Worm (Caenorhabditis elegans) whole organism, L4 larva: ENCODE data around the gene C50F4.12.

ENCODE experiments used
- D1046.2 ChIP-seq: fragments of 200-800 bp; sonication (Bioruptor generic); IDR thresholded peaks from 2 replicates; pipeline ENCODE4 v1.3.6; 2022; ENCODE audit warnings: missing genetic modification characterization, missing compliant biosample characterization
- F37D6.2 ChIP-seq: sonication (generic microtip); optimal IDR thresholded peaks from 2 replicates; lab custom pipeline; 2016; ENCODE audit warnings: mild to moderate bottlenecking, missing genetic modification characterization, missing compliant biosample characterization
- F44E2.7 ChIP-seq: fragments of 200-800 bp; sonication (Bioruptor generic); IDR thresholded peaks from 2 replicates; pipeline ENCODE4 v2.1.2; 2022; ENCODE audit warnings: missing genetic modification characterization, missing compliant biosample characterization
- F49E8.2 ChIP-seq: sonication (generic microtip); optimal IDR thresholded peaks from 2 replicates; lab custom pipeline; 2016; ENCODE audit warnings: missing compliant biosample characterization, mild to moderate bottlenecking, missing genetic modification characterization, borderline replicate concordance
- R02D3.7 ChIP-seq: fragments of 150-350 bp; sonication (generic microtip); optimal IDR thresholded peaks from 3 replicates; lab custom pipeline; 2014; ENCODE audit warnings: missing biosample characterization, missing genetic modification characterization
- Y105C5A.15 ChIP-seq: fragments of 200-800 bp; sonication (Bioruptor generic); IDR thresholded peaks from 2 replicates; pipeline ENCODE4 v1.3.6; 2022; ENCODE audit warnings: missing genetic modification characterization, missing compliant biosample characterization
- Y48G9A.11 ChIP-seq: fragments of 200-800 bp; sonication (Bioruptor generic); IDR thresholded peaks from 2 replicates; pipeline ENCODE4 v1.3.6; 2022; ENCODE audit warnings: missing genetic modification reagents, missing genetic modification characterization, missing compliant biosample characterization
- ZK546.5 ChIP-seq, 2 experiments: sonication (generic microtip); optimal IDR thresholded peaks; 2 replicates each; lab custom pipeline; 2017; ENCODE audit warnings: missing biosample characterization in 2 of 2, missing genetic modification characterization in 2 of 2
- aha-1 ChIP-seq: fragments of 150-350 bp; peaks from one replicate; lab custom pipeline; 2014; ENCODE audit warnings: missing biosample characterization, missing genetic modification characterization
- aly-2 ChIP-seq: sonication (generic microtip); optimal IDR thresholded peaks from 2 replicates; lab custom pipeline; 2018; ENCODE audit warnings: missing biosample characterization, missing genetic modification characterization
- ama-1 ChIP-seq: fragments of 150-350 bp; optimal IDR thresholded peaks from 2 replicates; lab custom pipeline; 2014; ENCODE audit warnings: inconsistent platforms, mixed read lengths
- ceh-20 ChIP-seq: fragments of 200-800 bp; sonication (Bioruptor generic); IDR thresholded peaks from 2 replicates; pipeline ENCODE4 v1.3.6; 2022; ENCODE audit warnings: missing genetic modification reagents, missing genetic modification characterization, missing compliant biosample characterization
- ceh-32 ChIP-seq: sonication (generic microtip); optimal IDR thresholded peaks from 2 replicates; lab custom pipeline; 2016; ENCODE audit warnings: mild to moderate bottlenecking, missing genetic modification characterization, missing compliant biosample characterization; ENCODE audit not compliant: poor library complexity
- ceh-82 ChIP-seq: sonication (generic microtip); optimal IDR thresholded peaks from 2 replicates; lab custom pipeline; 2017; ENCODE audit warnings: missing biosample characterization, missing genetic modification characterization
- cey-2 ChIP-seq: sonication (generic microtip); optimal IDR thresholded peaks from 3 replicates; lab custom pipeline; 2017; ENCODE audit warnings: missing genetic modification characterization, mild to moderate bottlenecking, missing compliant biosample characterization, antibody characterized with exemption, borderline replicate concordance; ENCODE audit not compliant: insufficient read depth
- dmd-6 ChIP-seq: fragments of 200-800 bp; sonication (Bioruptor generic); IDR thresholded peaks from 2 replicates; pipeline ENCODE4 v1.3.6; 2022; ENCODE audit warnings: missing genetic modification reagents, missing genetic modification characterization, missing compliant biosample characterization
- dpl-1 ChIP-seq: fragments of 150-350 bp; optimal IDR thresholded peaks from 2 replicates; lab custom pipeline; 2014; ENCODE audit warnings: missing biosample characterization, missing genetic modification reagents, missing genetic modification characterization
- egl-43 ChIP-seq: fragments of 200-800 bp; sonication (Bioruptor generic); IDR thresholded peaks from 2 replicates; pipeline ENCODE4 v1.3.6; 2022; ENCODE audit warnings: missing genetic modification reagents, missing genetic modification characterization, missing compliant biosample characterization
- hif-1 ChIP-seq, 2 experiments: sonication (generic microtip); optimal IDR thresholded peaks; 2 replicates each; lab custom pipeline; 2016 to 2017; ENCODE audit warnings: missing compliant biosample characterization in 2 of 2, missing genetic modification characterization in 2 of 2, missing genetic modification reagents in 2 of 2, missing genotype in 2 of 2, mild to moderate bottlenecking in 1 of 2
- hlh-11 ChIP-seq: fragments of 200-800 bp; sonication (Bioruptor generic); optimal IDR thresholded peaks from 2 replicates; lab custom pipeline; 2018; ENCODE audit warnings: mild to moderate bottlenecking, missing genetic modification characterization, missing compliant biosample characterization
- hlh-30 ChIP-seq: sonication (generic microtip); optimal IDR thresholded peaks from 2 replicates; lab custom pipeline; 2017; ENCODE audit warnings: antibody characterized with exemption, mild to moderate bottlenecking, missing genetic modification characterization, missing compliant biosample characterization; ENCODE audit not compliant: insufficient read depth
- hmg-1.1 ChIP-seq: fragments of 200-800 bp; sonication (Bioruptor generic); IDR thresholded peaks from 2 replicates; pipeline ENCODE4 v1.3.6; 2022; ENCODE audit warnings: missing genetic modification reagents, missing genetic modification characterization, missing compliant biosample characterization
- lin-15B ChIP-seq: fragments of 150-350 bp; sonication (generic microtip); optimal IDR thresholded peaks from 3 replicates; lab custom pipeline; 2014; ENCODE audit warnings: missing biosample characterization, missing genetic modification characterization
- lin-29 ChIP-seq: fragments of 200-800 bp; sonication (Bioruptor generic); IDR thresholded peaks from 2 replicates; pipeline ENCODE4 v1.3.6; 2022; ENCODE audit warnings: missing genetic modification reagents, missing genetic modification characterization, missing compliant biosample characterization
- madf-5 ChIP-seq, 2 experiments: fragments of 200-800 bp; sonication (Bioruptor generic); IDR thresholded peaks; 2 replicates each; pipeline ENCODE4 v1.3.6; 2022; ENCODE audit warnings: missing compliant biosample characterization in 2 of 2, missing genetic modification characterization in 2 of 2
- madf-9 ChIP-seq: fragments of 200-800 bp; sonication (Bioruptor generic); conservative IDR thresholded peaks from 2 replicates; pipeline ENCODE4 v1.3.6; 2022; ENCODE audit warnings: missing genetic modification reagents, missing genetic modification characterization, missing compliant biosample characterization
- mdl-1 ChIP-seq, 2 experiments: fragments of 150-350 bp in 1 of 2; sonication (generic microtip) in 1 of 2; optimal IDR thresholded peaks; 2 replicates each; lab custom pipeline; 2014 to 2017; ENCODE audit warnings: missing biosample characterization in 2 of 2, missing genetic modification characterization in 2 of 2
- mep-1 ChIP-seq: fragments of 150-350 bp; sonication (generic microtip); optimal IDR thresholded peaks from 3 replicates; lab custom pipeline; 2014; ENCODE audit warnings: missing biosample characterization, missing genetic modification characterization
- mes-2 ChIP-seq: sonication (generic microtip); optimal IDR thresholded peaks from 2 replicates; lab custom pipeline; 2016; ENCODE audit warnings: missing genotype, mild to moderate bottlenecking, missing genetic modification characterization, missing compliant biosample characterization; ENCODE audit not compliant: poor library complexity, severe bottlenecking
- mxl-3 ChIP-seq: fragments of 200-800 bp; sonication (Bioruptor generic); optimal IDR thresholded peaks from 2 replicates; lab custom pipeline; 2018; ENCODE audit warnings: mild to moderate bottlenecking, missing genetic modification characterization, missing compliant biosample characterization
- nhr-10 ChIP-seq: fragments of 150-350 bp; optimal IDR thresholded peaks from 2 replicates; lab custom pipeline; 2014; ENCODE audit warnings: missing biosample characterization, missing genetic modification characterization
- nhr-11 ChIP-seq: fragments of 150-350 bp; optimal IDR thresholded peaks from 2 replicates; lab custom pipeline; 2014; ENCODE audit warnings: missing biosample characterization, missing genetic modification characterization
- nhr-111 ChIP-seq: fragments of 200-800 bp; sonication (Bioruptor generic); optimal IDR thresholded peaks from 2 replicates; lab custom pipeline; 2018; ENCODE audit warnings: mild to moderate bottlenecking, missing genetic modification characterization, missing compliant biosample characterization
- nhr-237 ChIP-seq: sonication (generic microtip); optimal IDR thresholded peaks from 2 replicates; lab custom pipeline; 2017; ENCODE audit warnings: missing biosample characterization, missing genetic modification characterization
- nhr-41 ChIP-seq: fragments of 200-800 bp; sonication (Bioruptor generic); IDR thresholded peaks from 2 replicates; pipeline ENCODE4 v1.3.6; 2022; ENCODE audit warnings: missing genetic modification reagents, missing genetic modification characterization, missing compliant biosample characterization
- nhr-42 ChIP-seq: fragments of 200-800 bp; sonication (Bioruptor generic); IDR thresholded peaks from 2 replicates; pipeline ENCODE4 v1.3.6; 2022; ENCODE audit warnings: missing genetic modification characterization, missing compliant biosample characterization
- nhr-48 ChIP-seq: sonication (generic microtip); optimal IDR thresholded peaks from 2 replicates; lab custom pipeline; 2016; ENCODE audit warnings: mild to moderate bottlenecking, missing genetic modification characterization, missing compliant biosample characterization
- pha-4 ChIP-seq, 2 experiments: fragments of 150-350 bp in 1 of 2; fragments of 200-800 bp in 1 of 2; sonication (Bioruptor generic) in 1 of 2; IDR thresholded peaks in 1 of 2; optimal IDR thresholded peaks in 1 of 2; 2 replicates each; pipeline versions ENCODE4 v1.3.6 to Lab custom; 2014 to 2022; ENCODE audit warnings: missing genetic modification characterization in 2 of 2, missing genetic modification reagents in 2 of 2, missing biosample characterization in 1 of 2, missing compliant biosample characterization in 1 of 2
- rbr-2 ChIP-seq: sonication (generic microtip); optimal IDR thresholded peaks from 2 replicates; lab custom pipeline; 2016; ENCODE audit warnings: missing genotype, missing genetic modification characterization, missing compliant biosample characterization
- saeg-2 ChIP-seq: fragments of 200-800 bp; sonication (Bioruptor generic); IDR thresholded peaks from 2 replicates; pipeline ENCODE4 v1.3.6; 2022; ENCODE audit warnings: missing genetic modification reagents, missing genetic modification characterization, missing compliant biosample characterization
- set-16 ChIP-seq: fragments of 200-800 bp; sonication (Bioruptor generic); IDR thresholded peaks from 2 replicates; pipeline ENCODE4 v1.3.6; 2022; ENCODE audit warnings: missing genetic modification reagents, missing genetic modification characterization, missing compliant biosample characterization
- skn-1 ChIP-seq: fragments of 150-350 bp; optimal IDR thresholded peaks from 2 replicates; lab custom pipeline; 2014; ENCODE audit warnings: missing biosample characterization, missing genetic modification characterization
- spr-1 ChIP-seq: sonication (generic microtip); optimal IDR thresholded peaks from 2 replicates; lab custom pipeline; 2016; ENCODE audit warnings: mild to moderate bottlenecking, missing genetic modification characterization, missing compliant biosample characterization
- spr-3 ChIP-seq: fragments of 200-800 bp; sonication (Bioruptor generic); optimal IDR thresholded peaks from 2 replicates; lab custom pipeline; 2018; ENCODE audit warnings: mild to moderate bottlenecking, missing genetic modification characterization, missing compliant biosample characterization
- tag-97 ChIP-seq: fragments of 200-800 bp; sonication (Bioruptor generic); IDR thresholded peaks from 2 replicates; pipeline ENCODE4 v1.3.6; 2022; ENCODE audit warnings: missing genetic modification characterization, missing compliant biosample characterization
- vab-7 ChIP-seq: fragments of 200-800 bp; sonication (Bioruptor generic); IDR thresholded peaks from 2 replicates; pipeline ENCODE4 v1.3.6; 2022; ENCODE audit warnings: missing genetic modification reagents, missing genetic modification characterization, missing compliant biosample characterization
- zag-1 ChIP-seq: fragments of 150-350 bp; optimal IDR thresholded peaks from 2 replicates; lab custom pipeline; 2014; ENCODE audit warnings: missing biosample characterization, missing genetic modification characterization
- zfp-2 ChIP-seq: sonication (generic microtip); optimal IDR thresholded peaks from 2 replicates; lab custom pipeline; 2016; ENCODE audit warnings: mild to moderate bottlenecking, missing genetic modification characterization, missing compliant biosample characterization
- zfp-3 ChIP-seq: fragments of 200-800 bp; sonication (Bioruptor generic); conservative IDR thresholded peaks from 2 replicates; pipeline ENCODE4 v1.3.6; 2022; ENCODE audit warnings: missing genetic modification reagents, missing genetic modification characterization, missing compliant biosample characterization
- zip-11 ChIP-seq: fragments of 200-800 bp; sonication (Bioruptor generic); IDR thresholded peaks from 2 replicates; pipeline ENCODE4 v1.3.6; 2022; ENCODE audit warnings: missing genetic modification characterization, missing compliant biosample characterization

C50F4.12 gene

DNA sequence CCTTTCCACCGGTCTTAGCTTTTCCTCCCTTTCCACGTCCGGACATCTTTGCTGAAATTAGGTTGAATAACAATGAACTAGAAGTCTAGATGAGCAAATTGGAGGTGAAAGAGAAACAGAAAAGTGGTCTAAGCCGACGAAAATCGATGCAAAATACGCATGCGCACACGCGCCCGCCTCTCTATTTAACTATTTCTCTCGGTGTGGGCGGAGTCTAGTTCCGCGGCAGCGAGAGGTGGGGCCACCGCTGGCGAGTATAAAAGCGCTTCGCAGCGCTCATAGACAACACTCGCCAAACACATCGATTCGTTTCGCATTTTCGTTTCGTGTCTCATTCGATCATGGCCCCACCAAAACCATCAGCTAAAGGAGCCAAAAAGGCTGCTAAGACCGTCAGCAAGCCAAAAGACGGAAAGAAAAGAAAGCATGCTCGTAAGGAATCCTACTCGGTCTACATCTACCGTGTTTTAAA is 5.7 kb upstream of the C50F4.12 start, which contains the start of the genes his-35 and his-41 (continued):
- TF ChIP-seq zip-11 (GFP tag; lab: Robert Waterston, UW): no peak
- peak; percentile 42 for TF ChIP-seq mes-2 (tag; lab: Kevin White, UChicago)
- TF ChIP-seq set-16 (GFP tag; lab: Robert Waterston, UW): peak; percentile 24; the same call in 1 of the 2 replicates
- no peak for TF ChIP-seq nhr-237
- TF ChIP-seq hif-1 (tag; optimal IDR thresholded peaks at IDR 0.05; lab: Kevin White, UChicago): no peak
- no peak for TF ChIP-seq ceh-20
- TF ChIP-seq mxl-3 (GFP tag; lab: Kevin White, UChicago): peak; percentile 10
- no peak for TF ChIP-seq D1046.2
- no peak for TF ChIP-seq spr-1 (tag; lab: Kevin White, UChicago)
- TF ChIP-seq tag-97 (GFP tag; lab: Robert Waterston, UW): no peak
- no peak for TF ChIP-seq zfp-2 (tag; lab: Kevin White, UChicago)
- no peak for TF ChIP-seq zag-1
- TF ChIP-seq F44E2.7: no peak
- peak; percentile 59 for TF ChIP-seq hlh-11
- 0 out of 2 replicates have a peak, but pooled peaks have one; percentile 27 for TF ChIP-seq nhr-42 (GFP tag; lab: Robert Waterston, UW)
- TF ChIP-seq F37D6.2 (tag; lab: Kevin White, UChicago): peak; percentile 12
- TF ChIP-seq skn-1 (tag; lab: Kevin White, UChicago): no peak
- TF ChIP-seq ZK546.5 (tag; optimal IDR thresholded peaks at IDR 0.05; lab: Kevin White, UChicago): no peak
- TF ChIP-seq aha-1 (tag; lab: Kevin White, UChicago): peak; percentile 96
- TF ChIP-seq dpl-1 (GFP tag; lab: Kevin White, UChicago): peak; percentile 27
- no peak for TF ChIP-seq ceh-82
- peak; percentile 85 for TF ChIP-seq ama-1 (lab: Kevin White, UChicago)
- TF ChIP-seq nhr-41 (GFP tag; lab: Robert Waterston, UW): no peak
- no peak for TF ChIP-seq saeg-2 (GFP tag; lab: Robert Waterston, UW)
- TF ChIP-seq aly-2 (tag; lab: Kevin White, UChicago): no peak
- no peak for TF ChIP-seq nhr-10
- peak; percentile 57; the same call in 1 of the 2 replicates for TF ChIP-seq egl-43 (GFP tag; lab: Robert Waterston, UW)
- TF ChIP-seq madf-9 (GFP tag; lab: Robert Waterston, UW): no peak
- no peak for TF ChIP-seq lin-29 (GFP tag; lab: Robert Waterston, UW)
- no peak for TF ChIP-seq spr-3 (GFP tag; lab: Kevin White, UChicago)
- peak; percentile 20 for TF ChIP-seq nhr-48 (tag; lab: Kevin White, UChicago)
- no peak; the same call in 1 of the 2 replicates for TF ChIP-seq pha-4 (GFP tag; IDR thresholded peaks at IDR 0.05; lab: Robert Waterston, UW)
- TF ChIP-seq pha-4 (tag; optimal IDR thresholded peaks at IDR 0.05; lab: Kevin White, UChicago): no peak
- TF ChIP-seq lin-15B (tag; lab: Kevin White, UChicago): no peak
- TF ChIP-seq rbr-2 (tag; lab: Kevin White, UChicago): peak; percentile 37
- peak in 1 of 2 experiments; percentile 11 for TF ChIP-seq mdl-1 (tag; optimal IDR thresholded peaks at IDR 0.05; lab: Kevin White, UChicago)
- TF ChIP-seq zfp-3 (GFP tag; lab: Robert Waterston, UW): no peak
- peak; percentile 4 for TF ChIP-seq hlh-30 (tag; lab: Kevin White, UChicago)
- TF ChIP-seq nhr-11 (tag; lab: Kevin White, UChicago): peak; percentile 76
- peak; percentile 2 for TF ChIP-seq mep-1 (tag; lab: Kevin White, UChicago)
- no peak for TF ChIP-seq madf-5 (GFP tag; IDR thresholded peaks at IDR 0.05; lab: Robert Waterston, UW)
- TF ChIP-seq cey-2 (tag; lab: Kevin White, UChicago): no peak
- TF ChIP-seq Y105C5A.15 (GFP tag; lab: Robert Waterston, UW): no peak
- TF ChIP-seq F49E8.2 (tag; lab: Kevin White, UChicago): no peak
- TF ChIP-seq R02D3.7 (tag; lab: Kevin White, UChicago): no peak
- TF ChIP-seq hmg-1.1 (GFP tag; lab: Robert Waterston, UW): 0 out of 2 replicates have a peak, but pooled peaks have one; percentile 24
- no peak for TF ChIP-seq Y48G9A.11 (GFP tag; lab: Robert Waterston, UW)
- no peak for TF ChIP-seq vab-7
- TF ChIP-seq nhr-111 (GFP tag; lab: Kevin White, UChicago): no peak
- TF ChIP-seq dmd-6 (GFP tag; lab: Robert Waterston, UW): peak; percentile 27; the same call in 1 of the 2 replicates
- TF ChIP-seq ceh-32: no peak
